Worm (Caenorhabditis elegans) whole organism, mixed stage, embryonic: Measurements from ENCODE around the gene cyp-13A7.

Experiments
- bed-3 ChIP-seq: fragments of 200-800 bp; sonication (Bioruptor generic); optimal IDR thresholded peaks from 3 replicates; lab custom pipeline; 2018; ENCODE audit warnings: mild to moderate bottlenecking, missing genetic modification characterization, moderate library complexity, missing compliant biosample characterization
- blmp-1 ChIP-seq: fragments of 150-350 bp; optimal IDR thresholded peaks from 2 replicates; lab custom pipeline; 2014; ENCODE audit warnings: missing biosample characterization, missing genetic modification characterization
- ceh-39 ChIP-seq: fragments of 150-350 bp; optimal IDR thresholded peaks from 2 replicates; lab custom pipeline; 2014; ENCODE audit warnings: missing biosample characterization, missing genetic modification characterization
- elt-1 ChIP-seq: sonication (generic microtip); optimal IDR thresholded peaks from 2 replicates; lab custom pipeline; 2017; ENCODE audit warnings: missing genetic modification characterization, mild to moderate bottlenecking, missing compliant biosample characterization, antibody characterized with exemption, moderate library complexity, borderline replicate concordance; ENCODE audit not compliant: insufficient read depth
- elt-3 ChIP-seq: fragments of 150-350 bp; optimal IDR thresholded peaks from 2 replicates; lab custom pipeline; 2014; ENCODE audit warnings: missing biosample characterization, missing genetic modification characterization
- hlh-1 ChIP-seq: fragments of 150-350 bp; optimal IDR thresholded peaks from 2 replicates; lab custom pipeline; 2014; ENCODE audit warnings: missing biosample characterization, missing genetic modification reagents, missing genetic modification characterization
- mep-1 ChIP-seq: fragments of 150-350 bp; optimal IDR thresholded peaks from 2 replicates; lab custom pipeline; 2017; ENCODE audit warnings: missing biosample characterization, missing genetic modification reagents, missing genetic modification characterization, inconsistent platforms
- nhr-237 ChIP-seq: fragments of 150-350 bp; optimal IDR thresholded peaks from 2 replicates; lab custom pipeline; 2014; ENCODE audit warnings: missing biosample characterization, missing genetic modification characterization
- nhr-28 ChIP-seq: fragments of 150-350 bp; optimal IDR thresholded peaks from 2 replicates; lab custom pipeline; 2014; ENCODE audit warnings: missing biosample characterization, missing genetic modification characterization
- nhr-76 ChIP-seq: sonication (generic microtip); optimal IDR thresholded peaks from 2 replicates; lab custom pipeline; 2017; ENCODE audit warnings: missing biosample characterization, missing genetic modification characterization
- pha-4 ChIP-seq: fragments of 150-350 bp; optimal IDR thresholded peaks from 2 replicates; lab custom pipeline; 2018; ENCODE audit warnings: missing biosample characterization, missing genetic modification reagents, missing genetic modification characterization
- snpc-4 ChIP-seq: fragments of 150-350 bp; optimal IDR thresholded peaks from 2 replicates; lab custom pipeline; 2014; ENCODE audit warnings: missing biosample characterization, missing genetic modification characterization
- unc-62 ChIP-seq: fragments of 150-350 bp; optimal IDR thresholded peaks from 2 replicates; lab custom pipeline; 2014; ENCODE audit warnings: missing biosample characterization, missing genetic modification reagents, missing genetic modification characterization

DNA sequence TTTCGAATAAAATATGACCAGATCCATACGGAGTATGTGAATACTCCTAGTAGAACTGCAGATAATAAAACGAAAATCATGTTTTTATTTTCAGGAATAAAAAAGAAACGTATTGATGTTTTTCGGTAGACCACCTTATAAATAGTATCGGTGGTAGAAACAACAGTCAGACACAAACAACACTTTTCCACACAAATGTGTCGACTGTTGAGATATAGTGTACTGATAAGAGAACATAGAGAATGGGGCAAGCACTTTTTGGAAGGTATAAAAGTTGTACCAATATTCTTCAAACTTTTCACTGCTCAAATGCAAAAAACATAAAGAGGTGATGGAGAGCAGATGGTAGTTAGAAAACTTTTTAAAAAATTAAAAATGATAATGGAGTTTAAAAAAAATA, 778 bp upstream of the cyp-13A7 start, which contains the start of gene cyp-13A6:
- TF ChIP-seq pha-4 (tag; lab: Kevin White, UChicago): no peak
- no peak for TF ChIP-seq ceh-39 (tag; lab: Kevin White, UChicago)
- TF ChIP-seq unc-62 (GFP tag; lab: Kevin White, UChicago): no peak
- TF ChIP-seq nhr-28: no peak
- TF ChIP-seq snpc-4 (tag; lab: Kevin White, UChicago): no peak
- TF ChIP-seq hlh-1 (tag; lab: Kevin White, UChicago): no peak
- TF ChIP-seq blmp-1 (tag; lab: Kevin White, UChicago): no peak
- TF ChIP-seq elt-1 (tag; lab: Kevin White, UChicago): no peak
- TF ChIP-seq elt-3 (tag; lab: Kevin White, UChicago): no peak
- no peak for TF ChIP-seq mep-1 (tag; lab: Kevin White, UChicago)
- TF ChIP-seq nhr-76 (tag; lab: Kevin White, UChicago): no peak
- TF ChIP-seq nhr-237 (tag; lab: Kevin White, UChicago): no peak
- TF ChIP-seq bed-3 (GFP tag; lab: Kevin White, UChicago): no peak
